Fruit fly (Drosophila melanogaster): ENCODE data around the gene Sfp23F.

The Sfp23F gene

dm6 chr2L:3373242-3373641 lies 14.3 kb downstream of the Sfp23F start, which contains the start of gene GramD1B:
Gene GramD1B (minus strand): TSS chr2L:3373372.
- TF ChIP-seq noc (tag; optimal IDR thresholded peaks at IDR 0.05), result peak; percentile 12

DNA sequence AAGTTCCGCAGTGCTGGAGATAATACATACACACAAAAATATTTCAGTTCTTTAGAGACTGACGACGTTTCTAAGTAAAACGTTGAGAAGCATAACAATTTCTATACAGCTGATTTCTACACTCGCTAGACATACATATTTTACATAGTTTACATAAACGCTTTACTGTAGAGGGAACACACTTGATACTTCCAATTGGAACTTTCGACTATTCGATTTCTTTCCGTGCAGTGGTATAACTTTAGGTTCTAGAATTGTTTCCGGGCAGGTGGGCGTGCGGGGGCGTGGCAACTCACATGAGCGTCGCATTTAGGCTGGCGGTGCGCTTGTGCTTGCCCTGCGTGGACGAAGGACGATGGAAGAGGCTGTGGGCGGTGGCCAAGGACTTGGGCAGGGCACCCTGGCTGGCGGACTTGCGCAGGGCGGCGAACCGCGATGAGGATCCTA lies 15.0 kb downstream of the Sfp23F start:
- no peak for TF ChIP-seq noc (tag; optimal IDR thresholded peaks at IDR 0.05)

dm6 chr2L:3371776-3372383 lies 15.7 kb downstream of the Sfp23F start:
- TF ChIP-seq noc (tag; optimal IDR thresholded peaks at IDR 0.05), result no peak

DNA sequence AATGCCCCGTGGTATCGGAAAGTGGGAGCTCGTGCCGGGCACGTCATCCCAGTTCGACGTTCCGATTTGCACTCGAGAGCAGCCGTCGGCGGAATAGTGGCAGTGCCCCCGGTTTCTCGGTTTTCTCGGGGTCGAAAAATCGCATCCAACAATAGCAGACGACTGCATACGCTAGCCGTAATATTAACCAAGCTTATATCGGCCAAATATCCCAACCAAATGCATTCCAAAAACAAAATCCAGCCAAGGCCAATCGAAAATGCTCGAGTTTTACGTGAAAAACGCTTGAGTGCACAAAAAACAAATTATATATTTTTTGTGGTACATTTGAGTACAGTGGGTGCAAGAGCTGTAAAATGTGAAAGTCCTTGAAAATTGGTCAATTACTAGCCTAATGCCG lies 16.2 kb downstream of the Sfp23F start:
- no peak for TF ChIP-seq noc (tag; optimal IDR thresholded peaks at IDR 0.05)

- TF ChIP-seq noc (tag; optimal IDR thresholded peaks at IDR 0.05), result no peak
These were observed 16.6 kb downstream of the Sfp23F start for dm6 chr2L:3370920-3371319.

DNA sequence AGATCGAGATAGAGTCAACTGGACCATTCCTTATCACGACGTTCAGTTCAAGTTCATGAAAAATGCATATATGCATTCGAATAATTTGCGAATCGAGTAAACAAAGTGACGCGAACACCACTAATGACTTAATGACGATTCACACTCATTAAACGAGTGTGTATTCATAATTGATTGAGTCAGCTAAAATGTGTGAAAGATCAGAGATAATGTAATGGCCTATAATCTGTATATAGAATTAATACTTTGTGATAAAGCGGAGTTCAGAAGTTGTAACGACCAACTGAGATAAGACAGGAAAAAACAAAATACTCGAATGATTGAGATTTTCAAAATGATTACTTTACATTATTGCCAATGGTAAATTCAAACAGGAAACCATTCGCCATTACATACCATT lies 17.7 kb downstream of the Sfp23F start:
- TF ChIP-seq noc (tag; optimal IDR thresholded peaks at IDR 0.05), result no peak

DNA sequence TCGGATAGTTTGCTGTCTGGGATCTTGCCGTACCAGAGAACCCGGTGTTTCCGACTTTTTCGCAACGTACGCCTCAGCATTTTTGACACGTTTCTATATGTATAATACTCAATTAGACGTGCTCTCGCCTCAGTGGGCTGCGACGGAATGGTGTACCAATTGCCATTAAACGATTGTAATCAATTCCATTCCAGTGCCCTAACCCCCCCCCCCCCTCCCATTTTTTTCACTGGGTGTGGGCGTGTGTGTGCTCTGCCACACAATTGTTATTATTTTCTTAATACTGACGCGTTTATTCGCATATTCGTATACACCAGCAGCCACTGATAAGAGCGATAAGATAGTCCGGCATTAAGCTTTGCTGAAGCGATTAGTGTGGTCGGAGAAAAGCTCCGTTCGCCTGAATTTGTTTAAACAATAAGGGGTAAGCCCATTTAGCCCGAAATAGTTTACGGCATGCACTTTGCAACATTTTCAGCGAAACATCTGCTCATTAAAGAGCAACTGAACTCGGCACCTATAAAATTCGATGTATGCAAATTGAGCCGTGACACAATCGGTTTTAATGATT lies 18.4 kb downstream of the Sfp23F start:
- TF ChIP-seq noc (tag; optimal IDR thresholded peaks at IDR 0.05), result peak; percentile 66

DNA sequence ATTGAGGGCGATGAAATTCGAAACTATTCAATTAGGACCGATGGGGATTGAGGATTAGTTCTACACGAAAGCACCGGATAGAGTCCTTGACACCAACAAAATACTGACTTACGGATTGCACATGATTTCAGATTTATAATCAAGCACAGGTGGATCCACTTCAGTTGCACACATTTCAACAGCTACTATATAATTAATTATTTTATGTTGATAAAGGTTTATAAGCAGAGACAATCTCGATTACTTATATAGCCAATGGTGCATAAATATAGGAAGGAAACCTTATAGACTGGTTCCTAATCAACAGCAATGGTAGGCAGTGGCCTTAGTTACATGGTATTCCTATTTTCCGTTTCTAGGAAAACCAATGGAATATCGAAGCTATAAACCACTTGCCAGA lies 19.1 kb downstream of the Sfp23F start:
- TF ChIP-seq noc (tag; optimal IDR thresholded peaks at IDR 0.05), result no peak

dm6 chr2L:3366043-3366679 lies 21.4 kb downstream of the Sfp23F start:
- TF ChIP-seq noc (tag; optimal IDR thresholded peaks at IDR 0.05), result peak; percentile 84

DNA sequence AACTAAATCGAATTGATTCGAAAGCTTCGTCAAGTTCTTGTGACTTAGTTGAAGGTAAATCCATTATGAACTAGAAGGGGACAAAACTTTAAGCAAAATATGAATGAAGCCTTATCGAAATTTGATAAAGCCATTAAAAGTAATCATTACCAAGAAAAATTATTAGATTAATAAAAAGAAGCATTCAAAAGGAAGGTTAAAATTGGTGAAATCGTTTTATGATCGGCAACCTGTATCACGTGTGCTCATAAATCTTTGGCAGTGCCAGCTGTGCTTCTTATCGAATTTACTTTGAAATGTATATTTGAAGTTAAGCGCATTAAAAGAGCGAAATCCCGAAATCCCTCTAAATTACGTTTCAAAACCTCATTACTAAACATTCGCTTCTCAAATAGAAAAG lies 25.7 kb downstream of the Sfp23F start:
- TF ChIP-seq noc (tag; optimal IDR thresholded peaks at IDR 0.05), result no peak

DNA sequence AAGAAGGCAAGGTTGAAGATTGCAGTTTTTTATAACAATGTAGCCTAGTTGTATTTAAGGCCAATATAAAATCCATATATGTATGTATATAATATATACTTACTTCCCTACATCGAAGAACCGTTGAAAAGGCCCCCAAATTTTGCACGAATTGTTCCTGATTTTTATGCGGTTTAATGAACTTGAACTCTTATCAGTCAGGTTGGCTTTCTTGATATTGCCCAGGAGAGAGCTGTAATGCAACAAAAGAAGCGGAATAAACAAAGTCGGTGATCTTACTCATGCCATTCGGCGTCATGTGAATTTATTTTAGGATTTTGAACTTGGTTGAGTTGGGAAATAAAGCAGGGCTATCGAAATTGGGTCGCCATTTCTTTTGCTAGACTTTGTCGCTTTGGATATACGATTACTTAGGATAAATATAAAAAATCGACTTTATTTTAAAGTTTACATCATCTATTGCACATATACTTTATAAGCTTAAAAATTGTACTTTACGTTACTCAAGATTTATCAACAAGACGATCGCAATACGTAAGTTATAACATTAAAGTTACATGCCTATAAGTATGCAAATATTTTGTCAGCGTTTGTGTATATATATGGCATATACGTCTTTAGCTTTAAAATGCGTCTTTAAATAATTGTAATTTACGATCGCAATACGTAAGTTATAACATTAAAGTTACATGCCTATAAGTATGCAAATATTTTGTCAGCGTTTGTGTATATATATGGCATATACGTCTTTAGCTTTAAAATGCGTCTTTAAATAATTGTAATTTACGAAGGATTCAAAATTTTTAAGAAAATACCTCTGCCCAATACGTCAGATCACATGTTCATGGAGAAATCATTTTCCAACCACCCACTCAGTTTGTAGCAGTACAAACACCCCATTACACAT lies 30.5 kb downstream of the Sfp23F start, which contains the start of gene CG8838:
Gene CG8838, plus strand, starts transcription at position 857 of the 907 bp plus-strand sequence.
- peak; percentile 60 for TF ChIP-seq noc (tag; optimal IDR thresholded peaks at IDR 0.05)

- TF ChIP-seq noc (tag; optimal IDR thresholded peaks at IDR 0.05), result peak; percentile 77
These were observed 31.3 kb downstream of the Sfp23F start for dm6 chr2L:3356193-3356645.

dm6 chr2L:3355791-3356190 lies 31.8 kb downstream of the Sfp23F start:
- no peak for TF ChIP-seq noc (tag; optimal IDR thresholded peaks at IDR 0.05)

- TF ChIP-seq noc (tag; optimal IDR thresholded peaks at IDR 0.05), result peak; percentile 97
These were observed 32.7 kb downstream of the Sfp23F start, which contains the start of gene E23 for dm6 chr2L:3354642-3355380. Gene E23 (minus strand): TSS chr2L:3354829.

DNA sequence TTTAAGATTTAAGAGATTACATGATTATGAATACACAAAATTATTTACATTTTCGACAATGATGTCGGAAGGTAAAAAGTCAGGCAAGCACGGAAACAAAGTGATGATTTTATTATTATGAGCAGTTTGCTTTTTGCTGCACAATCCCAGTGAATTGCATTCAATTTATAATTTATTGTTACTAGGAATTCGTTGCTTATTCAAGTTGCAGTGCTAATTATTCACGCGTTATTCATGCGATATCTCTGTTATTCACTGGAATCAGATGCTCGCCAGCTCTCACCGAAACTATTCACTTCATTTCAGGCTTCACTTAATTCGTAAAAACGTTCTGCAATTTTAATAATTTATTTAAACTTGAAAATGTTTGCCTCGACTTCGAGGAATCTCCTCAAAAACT lies 33.8 kb downstream of the Sfp23F start:
- TF ChIP-seq noc (tag; optimal IDR thresholded peaks at IDR 0.05), result no peak
